Fruit fly (Drosophila melanogaster) whole organism, embryonic: Measurements from ENCODE around the gene mei-218.

Source experiments
- CG10543 ChIP-seq: fragments of 200-800 bp; sonication (Bioruptor generic); optimal IDR thresholded peaks from 3 replicates; lab custom pipeline; 2017; ENCODE audit warnings: missing biosample characterization, mild to moderate bottlenecking, missing genetic modification characterization, moderate library complexity
- CG10565 ChIP-seq: fragments of 200-800 bp; sonication (Bioruptor generic); optimal IDR thresholded peaks from 3 replicates; lab custom pipeline; 2016; ENCODE audit warnings: missing biosample characterization, mild to moderate bottlenecking, missing genetic modification characterization
- CG11695 ChIP-seq: fragments of 200-800 bp; sonication (Bioruptor generic); IDR thresholded peaks from 3 replicates; pipeline ENCODE4 v1.3.6; 2022; ENCODE audit warnings: missing biosample characterization, missing genetic modification characterization
- CG12071 ChIP-seq: fragments of 200-800 bp; sonication (Bioruptor generic); optimal IDR thresholded peaks from 3 replicates; lab custom pipeline; 2018; ENCODE audit warnings: missing biosample characterization, mild to moderate bottlenecking, missing genetic modification characterization
- CG12299 ChIP-seq: fragments of 200-800 bp; sonication (Bioruptor generic); optimal IDR thresholded peaks from 2 replicates; lab custom pipeline; 2018; ENCODE audit warnings: missing biosample characterization, mild to moderate bottlenecking, missing genetic modification characterization
- CG12659 ChIP-seq: fragments of 200-800 bp; sonication (Bioruptor generic); optimal IDR thresholded peaks from 3 replicates; lab custom pipeline; 2017; ENCODE audit warnings: mild to moderate bottlenecking, missing biosample characterization, missing genetic modification reagents, missing genetic modification characterization
- CG13287 ChIP-seq: fragments of 200-800 bp; sonication (Bioruptor generic); IDR thresholded peaks from 2 replicates; pipeline ENCODE4 v1.3.6; 2022; ENCODE audit warnings: missing biosample characterization, missing genetic modification characterization; ENCODE audit not compliant: partially characterized antibody
- CG13775 ChIP-seq: fragments of 200-800 bp; sonication (Bioruptor generic); optimal IDR thresholded peaks from 3 replicates; lab custom pipeline; 2017; ENCODE audit warnings: missing biosample characterization, mild to moderate bottlenecking, missing genetic modification characterization
- CG14860 ChIP-seq: fragments of 200-800 bp; sonication (Bioruptor generic); IDR thresholded peaks from 3 replicates; pipeline ENCODE4 v1.3.6; 2022; ENCODE audit warnings: missing biosample characterization, missing genetic modification characterization; ENCODE audit not compliant: partially characterized antibody
- CG15011 ChIP-seq: fragments of 200-800 bp; sonication (Bioruptor generic); optimal IDR thresholded peaks from 3 replicates; lab custom pipeline; 2018; ENCODE audit warnings: missing biosample characterization, mild to moderate bottlenecking, missing genetic modification characterization
- CG15514 ChIP-seq: fragments of 200-800 bp; sonication (Bioruptor generic); optimal IDR thresholded peaks from 3 replicates; lab custom pipeline; 2017; ENCODE audit warnings: missing biosample characterization, missing genetic modification characterization, mild to moderate bottlenecking, moderate library complexity, missing genetic modification reagents
- CG17359 ChIP-seq: fragments of 200-800 bp; sonication (Bioruptor generic); optimal IDR thresholded peaks from 3 replicates; lab custom pipeline; 2018; ENCODE audit warnings: missing biosample characterization, mild to moderate bottlenecking, missing genetic modification characterization, moderate library complexity
- CG17361 ChIP-seq: fragments of 200-800 bp; sonication (Bioruptor generic); IDR thresholded peaks from 3 replicates; pipeline ENCODE4 v1.3.6; 2022; ENCODE audit warnings: missing biosample characterization, missing genetic modification characterization
- CG18764 ChIP-seq: fragments of 200-800 bp; sonication (Bioruptor generic); optimal IDR thresholded peaks from 3 replicates; lab custom pipeline; 2016; ENCODE audit warnings: missing biosample characterization, missing genetic modification characterization
- CG2202 ChIP-seq: fragments of 200-800 bp; sonication (Bioruptor generic); optimal IDR thresholded peaks from 2 replicates; lab custom pipeline; 2018; ENCODE audit warnings: missing biosample characterization, mild to moderate bottlenecking, missing genetic modification characterization
- CG33213 ChIP-seq: fragments of 200-800 bp; sonication (Bioruptor generic); optimal IDR thresholded peaks from 3 replicates; lab custom pipeline; 2016; ENCODE audit warnings: missing biosample characterization, missing genetic modification characterization
- CG5180 ChIP-seq: fragments of 200-800 bp; sonication (Bioruptor generic); optimal IDR thresholded peaks from 3 replicates; lab custom pipeline; 2017; ENCODE audit warnings: missing biosample characterization, missing genetic modification characterization, mild to moderate bottlenecking, moderate library complexity, missing genetic modification reagents
- CG7372 ChIP-seq: fragments of 200-800 bp; sonication (Bioruptor generic); IDR thresholded peaks from 2 replicates; pipeline ENCODE4 v1.3.6; 2022; ENCODE audit warnings: missing biosample characterization, missing genetic modification characterization
- CG7745 ChIP-seq: fragments of 200-800 bp; sonication (Bioruptor generic); optimal IDR thresholded peaks from 2 replicates; lab custom pipeline; 2018; ENCODE audit warnings: missing biosample characterization, mild to moderate bottlenecking, missing genetic modification characterization, moderate library complexity
- Camta ChIP-seq: fragments of 200-800 bp; sonication (Bioruptor generic); optimal IDR thresholded peaks from 2 replicates; lab custom pipeline; 2016; ENCODE audit warnings: missing biosample characterization, missing genetic modification characterization
- Chrac-16 ChIP-seq: fragments of 200-800 bp; sonication (Bioruptor generic); optimal IDR thresholded peaks from 3 replicates; lab custom pipeline; 2016; ENCODE audit warnings: missing biosample characterization, missing genetic modification characterization
- CoRest ChIP-seq: fragments of 200-800 bp; sonication (Bioruptor generic); optimal IDR thresholded peaks from 3 replicates; lab custom pipeline; 2018; ENCODE audit warnings: missing biosample characterization, mild to moderate bottlenecking, missing genetic modification characterization, moderate library complexity
- CrebB ChIP-seq: fragments of 200-800 bp; sonication (Bioruptor generic); optimal IDR thresholded peaks from 3 replicates; lab custom pipeline; 2018; ENCODE audit warnings: missing biosample characterization, mild to moderate bottlenecking, missing genetic modification characterization
- Doc3 ChIP-seq: fragments of 200-800 bp; sonication (Bioruptor generic); IDR thresholded peaks from 3 replicates; pipeline ENCODE4 v1.3.6; 2022; ENCODE audit warnings: missing biosample characterization, missing genetic modification characterization; ENCODE audit not compliant: partially characterized antibody
- Drgx ChIP-seq: fragments of 200-800 bp; sonication (Bioruptor generic); IDR thresholded peaks from 2 replicates; pipeline ENCODE4 v1.3.6; 2022; ENCODE audit warnings: missing biosample characterization, missing genetic modification characterization
- E2f1 ChIP-seq: fragments of 200-800 bp; sonication (Bioruptor generic); IDR thresholded peaks from 2 replicates; pipeline ENCODE4 v1.3.6; 2022; ENCODE audit warnings: missing biosample characterization, missing genetic modification characterization
- ERR ChIP-seq: fragments of 200-800 bp; sonication (Bioruptor generic); optimal IDR thresholded peaks from 2 replicates; lab custom pipeline; 2016; ENCODE audit warnings: missing biosample characterization, missing genetic modification characterization
- Fer2 ChIP-seq: fragments of 200-800 bp; sonication (Bioruptor generic); optimal IDR thresholded peaks from 2 replicates; lab custom pipeline; 2018; ENCODE audit warnings: missing biosample characterization, mild to moderate bottlenecking, missing genetic modification characterization, moderate library complexity
- H15 ChIP-seq: fragments of 200-800 bp; sonication (Bioruptor generic); IDR thresholded peaks from 3 replicates; pipeline ENCODE4 v1.3.6; 2022; ENCODE audit warnings: missing biosample characterization, missing genetic modification characterization
- HLH54F ChIP-seq: fragments of 200-800 bp; sonication (Bioruptor generic); optimal IDR thresholded peaks from 3 replicates; lab custom pipeline; 2016; ENCODE audit warnings: missing biosample characterization, missing genetic modification characterization
- Meics ChIP-seq: fragments of 200-800 bp; sonication (Bioruptor generic); optimal IDR thresholded peaks from 2 replicates; lab custom pipeline; 2017; ENCODE audit warnings: missing biosample characterization, mild to moderate bottlenecking, missing genetic modification characterization
- Nf-YC ChIP-seq: fragments of 200-800 bp; optimal IDR thresholded peaks from 3 replicates; lab custom pipeline; 2019; ENCODE audit warnings: missing biosample characterization, mild to moderate bottlenecking, missing genetic modification characterization, moderate library complexity
- ato ChIP-seq: fragments of 200-800 bp; sonication (Bioruptor generic); IDR thresholded peaks from 2 replicates; pipeline ENCODE4 v1.3.6; 2022; ENCODE audit warnings: missing biosample characterization, missing genetic modification characterization; ENCODE audit not compliant: partially characterized antibody
- bbx ChIP-seq: fragments of 200-800 bp; sonication (Bioruptor generic); IDR thresholded peaks from 2 replicates; pipeline ENCODE4 v1.3.6; 2022; ENCODE audit warnings: missing biosample characterization, missing genetic modification characterization; ENCODE audit not compliant: partially characterized antibody
- br ChIP-seq: fragments of >200 bp; optimal IDR thresholded peaks from 2 replicates; lab custom pipeline; 2017
- cas ChIP-seq: fragments of 200-800 bp; sonication (Bioruptor generic); IDR thresholded peaks from 2 replicates; pipeline ENCODE4 v1.3.6; 2022; ENCODE audit warnings: missing biosample characterization, missing genetic modification characterization
- kay ChIP-seq: fragments of 200-800 bp; sonication (Bioruptor generic); optimal IDR thresholded peaks from 2 replicates; lab custom pipeline; 2016; ENCODE audit warnings: missing biosample characterization, missing genetic modification characterization
- lab ChIP-seq: fragments of 200-800 bp; sonication (Bioruptor generic); optimal IDR thresholded peaks from 3 replicates; lab custom pipeline; 2017; ENCODE audit warnings: missing biosample characterization, missing genetic modification characterization, mild to moderate bottlenecking, moderate library complexity, missing genetic modification reagents
- lov ChIP-seq, 2 experiments: fragments of 200-800 bp in 1 of 2; fragments of >200 bp in 1 of 2; sonication (Bioruptor generic) in 1 of 2; IDR thresholded peaks in 1 of 2; optimal IDR thresholded peaks in 1 of 2; 2 replicates in 1 of 2; 3 replicates in 1 of 2; pipeline versions ENCODE4 v1.3.6 to Lab custom; 2017 to 2022; ENCODE audit warnings: missing biosample characterization in 1 of 2, missing genetic modification characterization in 1 of 2
- maf-S ChIP-seq: fragments of 200-800 bp; sonication (Bioruptor generic); optimal IDR thresholded peaks from 2 replicates; lab custom pipeline; 2016; ENCODE audit warnings: missing biosample characterization, missing genetic modification characterization
- mam ChIP-seq: fragments of 200-800 bp; sonication (Bioruptor generic); optimal IDR thresholded peaks from 3 replicates; lab custom pipeline; 2016; ENCODE audit warnings: missing biosample characterization, missing genetic modification characterization
- nerfin-2 ChIP-seq: fragments of 200-800 bp; sonication (Bioruptor generic); IDR thresholded peaks from 2 replicates; pipeline ENCODE4 v1.3.6; 2022; ENCODE audit warnings: missing biosample characterization, missing genetic modification characterization; ENCODE audit not compliant: partially characterized antibody
- p53 ChIP-seq: fragments of 200-800 bp; sonication (Bioruptor generic); optimal IDR thresholded peaks from 2 replicates; lab custom pipeline; 2016; ENCODE audit warnings: missing biosample characterization, missing genetic modification characterization
- peb ChIP-seq: fragments of 200-800 bp; sonication (Bioruptor generic); IDR thresholded peaks from 2 replicates; pipeline ENCODE4 v1.3.6; 2022; ENCODE audit warnings: missing biosample characterization, missing genetic modification characterization
- pho ChIP-seq: fragments of 200-800 bp; sonication (Bioruptor generic); optimal IDR thresholded peaks from 2 replicates; lab custom pipeline; 2016; ENCODE audit warnings: missing biosample characterization, missing genetic modification characterization
- seq ChIP-seq: fragments of 200-800 bp; sonication (Bioruptor generic); IDR thresholded peaks from 2 replicates; pipeline ENCODE4 v1.3.6; 2022; ENCODE audit warnings: missing biosample characterization, missing genetic modification characterization
- sima ChIP-seq: fragments of 200-800 bp; sonication (Bioruptor generic); optimal IDR thresholded peaks from 2 replicates; lab custom pipeline; 2016; ENCODE audit warnings: missing biosample characterization, missing genetic modification characterization
- slou ChIP-seq: fragments of 200-800 bp; sonication (Bioruptor generic); optimal IDR thresholded peaks from 3 replicates; lab custom pipeline; 2016; ENCODE audit warnings: missing biosample characterization, missing genetic modification characterization
- trem ChIP-seq: fragments of 200-800 bp; optimal IDR thresholded peaks from 3 replicates; lab custom pipeline; 2019; ENCODE audit warnings: missing biosample characterization, mild to moderate bottlenecking, missing genetic modification characterization, moderate library complexity
- unpg ChIP-seq: fragments of 200-800 bp; sonication (Bioruptor generic); optimal IDR thresholded peaks from 3 replicates; lab custom pipeline; 2018; ENCODE audit warnings: missing biosample characterization, mild to moderate bottlenecking, missing genetic modification characterization, moderate library complexity
- usp ChIP-seq: fragments of >200 bp; optimal IDR thresholded peaks from 2 replicates; lab custom pipeline; 2017; ENCODE audit warnings: missing biosample characterization, missing genetic modification characterization

The mei-218 gene

DNA sequence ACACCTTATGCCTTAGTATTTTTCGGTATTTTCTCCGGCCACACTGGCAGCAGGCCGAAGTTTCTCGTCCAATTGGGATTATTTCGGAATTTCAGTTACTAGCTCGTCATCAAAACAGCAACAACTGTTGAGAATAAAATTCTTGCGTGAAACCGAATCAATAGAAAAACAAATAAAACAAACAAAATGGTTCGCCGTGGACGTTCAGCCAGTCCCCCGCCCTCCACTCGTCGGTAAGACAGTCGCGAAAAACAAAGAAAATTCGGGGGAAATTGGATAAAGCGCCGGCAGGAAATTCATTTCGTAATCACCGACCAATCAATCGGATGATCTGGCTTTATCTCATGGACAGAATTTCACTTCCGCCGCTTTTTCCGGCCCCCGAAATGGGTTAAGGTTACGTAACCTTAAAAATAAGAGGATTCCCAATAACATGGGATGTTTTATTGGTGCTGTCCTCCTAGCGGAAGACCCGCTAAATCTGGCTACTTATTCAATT lies 6.2 kb upstream of the mei-218 start, which contains the start of gene Chchd2 (continued):
- TF ChIP-seq seq = no peak
- TF ChIP-seq CG10565 (GFP tag; lab: Kevin White, UChicago) = no peak
- no peak for TF ChIP-seq p53 (GFP tag; lab: Kevin White, UChicago)
- TF ChIP-seq H15 (GFP tag; lab: Robert Waterston, UW) = no peak
- no peak for TF ChIP-seq Chrac-16 (GFP tag; lab: Kevin White, UChicago)
- TF ChIP-seq CG17359 (tag; lab: Kevin White, UChicago) = no peak
- TF ChIP-seq Nf-YC (tag; lab: Kevin White, UChicago) = peak; percentile 26
- TF ChIP-seq CG15514 (GFP tag; lab: Kevin White, UChicago) = peak; percentile 18
- TF ChIP-seq CG13287 (GFP tag; lab: Robert Waterston, UW) = no peak
- no peak for TF ChIP-seq CG12071
- no peak for TF ChIP-seq CrebB
- TF ChIP-seq slou (GFP tag; lab: Kevin White, UChicago) = no peak
- no peak for TF ChIP-seq br (lab: Kevin White, UChicago)
- TF ChIP-seq nerfin-2 (GFP tag; lab: Robert Waterston, UW) = no peak
- no peak for TF ChIP-seq HLH54F
- no peak for TF ChIP-seq peb (GFP tag; lab: Robert Waterston, UW)
- TF ChIP-seq CoRest (tag; lab: Kevin White, UChicago) = no peak
- TF ChIP-seq usp (GFP tag; lab: Kevin White, UChicago) = no peak
- peak; percentile 58 for TF ChIP-seq CG12659 (GFP tag; lab: Kevin White, UChicago)
- no peak for TF ChIP-seq CG15011 (GFP tag; lab: Kevin White, UChicago)
- no peak for TF ChIP-seq mam (GFP tag; lab: Kevin White, UChicago)
- TF ChIP-seq Fer2 (tag; lab: Kevin White, UChicago) = no peak
- TF ChIP-seq CG33213 (GFP tag; lab: Kevin White, UChicago) = no peak
- TF ChIP-seq CG13775 (GFP tag; lab: Kevin White, UChicago) = no peak
- no peak for TF ChIP-seq Drgx
- no peak for TF ChIP-seq lov (optimal IDR thresholded peaks at IDR 0.05; lab: Kevin White, UChicago)
- no peak for TF ChIP-seq lov (GFP tag; IDR thresholded peaks at IDR 0.05; lab: Robert Waterston, UW)
- no peak for TF ChIP-seq CG5180
- no peak for TF ChIP-seq maf-S
- TF ChIP-seq cas (GFP tag; lab: Robert Waterston, UW) = no peak
- TF ChIP-seq CG14860 (GFP tag; lab: Robert Waterston, UW) = no peak
- no peak for TF ChIP-seq CG17361 (GFP tag; lab: Robert Waterston, UW)
- no peak for TF ChIP-seq bbx (GFP tag; lab: Robert Waterston, UW)
- TF ChIP-seq Doc3 (GFP tag; lab: Robert Waterston, UW) = 0 out of 3 replicates have a peak, but pooled peaks have one; percentile 8
- no peak for TF ChIP-seq E2f1
- TF ChIP-seq CG12299 (tag; lab: Kevin White, UChicago) = peak; percentile 22
- TF ChIP-seq CG7745 (tag; lab: Kevin White, UChicago) = no peak
- no peak for TF ChIP-seq unpg
- TF ChIP-seq Camta (GFP tag; lab: Kevin White, UChicago) = no peak
- no peak for TF ChIP-seq sima (GFP tag; lab: Kevin White, UChicago)
- TF ChIP-seq Meics (GFP tag; lab: Kevin White, UChicago) = no peak
- TF ChIP-seq kay (GFP tag; lab: Kevin White, UChicago) = no peak
- TF ChIP-seq ato (GFP tag; lab: Robert Waterston, UW) = no peak
- TF ChIP-seq lab (GFP tag; lab: Kevin White, UChicago) = no peak
- peak; percentile 12 for TF ChIP-seq ERR (GFP tag; lab: Kevin White, UChicago)
- TF ChIP-seq CG10543 (GFP tag; lab: Kevin White, UChicago) = peak; percentile 15
- TF ChIP-seq trem (tag; lab: Kevin White, UChicago) = no peak
- no peak for TF ChIP-seq CG11695 (GFP tag; lab: Robert Waterston, UW)
- TF ChIP-seq CG7372 (GFP tag; lab: Robert Waterston, UW) = no peak
- no peak for TF ChIP-seq pho (GFP tag; lab: Kevin White, UChicago)
- no peak for TF ChIP-seq CG18764 (GFP tag; lab: Kevin White, UChicago)
- no peak for TF ChIP-seq CG2202
